1 worm cellular context compared by ENCODE assay signal in genomic region chrV:11446297-11446696, ce11.
TF ChIP-seq lines count a peak whose summit lies in the region.

mig-17 (plus strand) TSS chrV:11446685.

TF ChIP-seq in whole organism, L1 larva, 84 proteins besides CTCF, POLR2A, EP300 and RAD21 (continued from another document):
- TF ChIP-seq ces-1 (GFP tag; optimal IDR thresholded peaks at IDR 0.05; lab: Kevin White, UChicago) (no peak), grh-1 (GFP tag; IDR thresholded peaks at IDR 0.05; lab: Robert Waterston, UW) (no peak), ama-1 (optimal IDR thresholded peaks at IDR 0.05; lab: Kevin White, UChicago) (no peak), lin-14 (GFP tag; optimal IDR thresholded peaks at IDR 0.05; lab: Kevin White, UChicago) (peak; percentile 60)
